Fruit fly (Drosophila melanogaster) whole organism, prepupa: ENCODE results near the gene gammaTub37C.

Source experiments
- CG15336 ChIP-seq: fragments of 200-800 bp; sonication (Bioruptor generic); IDR thresholded peaks from 2 replicates; pipeline ENCODE4 v1.3.6; 2022; ENCODE audit warnings: missing biosample characterization, missing genetic modification characterization
- CG4318 ChIP-seq: fragments of 200-800 bp; sonication (Bioruptor generic); optimal IDR thresholded peaks from 3 replicates; lab custom pipeline; 2017; ENCODE audit warnings: missing biosample characterization, mild to moderate bottlenecking, missing genetic modification characterization
- Eip75B ChIP-seq: fragments of 200-800 bp; sonication (Bioruptor generic); optimal IDR thresholded peaks from 3 replicates; lab custom pipeline; 2016; ENCODE audit warnings: missing biosample characterization, missing genetic modification characterization
- acj6 ChIP-seq: fragments of 200-800 bp; sonication (Bioruptor generic); optimal IDR thresholded peaks from 3 replicates; lab custom pipeline; 2016; ENCODE audit warnings: missing biosample characterization, missing genetic modification characterization
- pdm3 ChIP-seq: fragments of 200-800 bp; sonication (Bioruptor generic); optimal IDR thresholded peaks from 3 replicates; lab custom pipeline; 2016; ENCODE audit warnings: missing biosample characterization, missing genetic modification characterization

- TF ChIP-seq acj6 (GFP tag; lab: Kevin White, UChicago) (no peak), Eip75B (GFP tag; lab: Kevin White, UChicago) (no peak), CG4318 (GFP tag; lab: Kevin White, UChicago) (no peak), pdm3 (GFP tag; lab: Kevin White, UChicago) (no peak), CG15336 (no peak)
These were observed 6.3 kb upstream of the gammaTub37C start for dm6 chr2L:19191789-19192297.
